Worm (Caenorhabditis elegans) whole organism, late embryonic: ENCODE measurements around the gene srj-1.

Experiments
- dve-1 ChIP-seq: sonication (generic microtip); optimal IDR thresholded peaks from 2 replicates; lab custom pipeline; 2017; ENCODE audit warnings: antibody characterized with exemption, mild to moderate bottlenecking, missing genetic modification characterization, missing compliant biosample characterization
- madf-2 ChIP-seq: sonication (generic microtip); optimal IDR thresholded peaks from 2 replicates; lab custom pipeline; 2017; ENCODE audit warnings: missing genetic modification characterization, missing compliant biosample characterization
- pha-2 ChIP-seq: sonication (generic microtip); optimal IDR thresholded peaks from 2 replicates; lab custom pipeline; 2017; ENCODE audit warnings: mild to moderate bottlenecking, missing genetic modification characterization, missing compliant biosample characterization
- pqm-1 ChIP-seq: sonication (generic microtip); optimal IDR thresholded peaks from 2 replicates; lab custom pipeline; 2016; ENCODE audit warnings: missing genetic modification characterization, missing compliant biosample characterization
- sox-2 ChIP-seq: fragments of 200-800 bp; sonication (Bioruptor generic); IDR thresholded peaks from 2 replicates; pipeline ENCODE4 v1.3.6; 2022; ENCODE audit warnings: missing genetic modification reagents, missing genetic modification characterization, missing compliant biosample characterization

ce11 chrIV:11959573-11959972 is 5.7 kb downstream of the srj-1 start, which contains the start of gene tgt-1:
- no peak for TF ChIP-seq dve-1
- no peak for TF ChIP-seq pha-2 (tag; lab: Kevin White, UChicago)
- TF ChIP-seq madf-2 = no peak
- TF ChIP-seq pqm-1 (tag; lab: Kevin White, UChicago) = no peak
- TF ChIP-seq sox-2 (GFP tag; lab: Robert Waterston, UW) = no peak
